Worm (Caenorhabditis elegans): ENCODE measurements around the gene T10D4.7.
A peak's percentile ranks its signal among the peaks of the same experiment; 100 is the strongest.

T10D4.7 gene

ce11 chrII:3117471-3117870 is at the start of gene T10D4.7:
T10D4.7 (plus strand) TSS chrII:3117771.
- TF ChIP-seq dao-5 (tag; optimal IDR thresholded peaks at IDR 0.05) = no peak

ce11 chrII:3067896-3068295 is 49.7 kb upstream of the T10D4.7 start:
- TF ChIP-seq him-1 (tag; optimal IDR thresholded peaks at IDR 0.05) = no peak
- no peak for TF ChIP-seq dao-5 (tag; optimal IDR thresholded peaks at IDR 0.05)
- TF ChIP-seq W03F9.2 (tag; optimal IDR thresholded peaks at IDR 0.05) = no peak

- TF ChIP-seq him-1 (tag; optimal IDR thresholded peaks at IDR 0.05) = no peak
- no peak for TF ChIP-seq dao-5 (tag; optimal IDR thresholded peaks at IDR 0.05)
- no peak for TF ChIP-seq W03F9.2 (tag; optimal IDR thresholded peaks at IDR 0.05)
Observed at ce11 chrII:3068646-3069045, 48.9 kb upstream of the T10D4.7 start.

- TF ChIP-seq dao-5 (tag; optimal IDR thresholded peaks at IDR 0.05) (no peak), W03F9.2 (tag; optimal IDR thresholded peaks at IDR 0.05) (no peak), him-1 (tag; optimal IDR thresholded peaks at IDR 0.05) (no peak)
Observed at ce11 chrII:3070182-3070581, 47.4 kb upstream of the T10D4.7 start.

ce11 chrII:3071012-3071749 is 46.4 kb upstream of the T10D4.7 start, which contains the start of gene Y25C1A.7:
Y25C1A.7 (minus strand) TSS chrII:3071062.
- TF ChIP-seq dao-5 (tag; optimal IDR thresholded peaks at IDR 0.05) (no peak), W03F9.2 (tag; optimal IDR thresholded peaks at IDR 0.05) (no peak), him-1 (tag; optimal IDR thresholded peaks at IDR 0.05) (no peak)

ce11 chrII:3076915-3077314 is 40.7 kb upstream of the T10D4.7 start, which contains the start of gene Y25C1A.8:
Y25C1A.8 (minus strand) TSS chrII:3076959.
- TF ChIP-seq dao-5 (tag; optimal IDR thresholded peaks at IDR 0.05) = no peak
- peak; percentile 79 for TF ChIP-seq W03F9.2 (tag; optimal IDR thresholded peaks at IDR 0.05)
- peak; percentile 70 for TF ChIP-seq him-1 (tag; optimal IDR thresholded peaks at IDR 0.05)

ce11 chrII:3078496-3078895 is 39.1 kb upstream of the T10D4.7 start, which contains the start of gene copb-1:
copb-1 (plus strand) TSS chrII:3078796.
- no peak for TF ChIP-seq him-1 (tag; optimal IDR thresholded peaks at IDR 0.05)
- TF ChIP-seq dao-5 (tag; optimal IDR thresholded peaks at IDR 0.05) = no peak

ce11 chrII:3087134-3087533 is 30.4 kb upstream of the T10D4.7 start:
- TF ChIP-seq him-1 (tag; optimal IDR thresholded peaks at IDR 0.05) (no peak), dao-5 (tag; optimal IDR thresholded peaks at IDR 0.05) (no peak), W03F9.2 (tag; optimal IDR thresholded peaks at IDR 0.05) (no peak)

- TF ChIP-seq him-1 (tag; optimal IDR thresholded peaks at IDR 0.05) (no peak), dao-5 (tag; optimal IDR thresholded peaks at IDR 0.05) (no peak), W03F9.2 (tag; optimal IDR thresholded peaks at IDR 0.05) (no peak)
Observed at ce11 chrII:3091268-3091667, 26.3 kb upstream of the T10D4.7 start, which contains the start of gene srg-21. srg-21 (minus strand) TSS chrII:3091368.

- no peak for TF ChIP-seq him-1 (tag; optimal IDR thresholded peaks at IDR 0.05)
- no peak for TF ChIP-seq W03F9.2 (tag; optimal IDR thresholded peaks at IDR 0.05)
- TF ChIP-seq dao-5 (tag; optimal IDR thresholded peaks at IDR 0.05) = no peak
Observed at ce11 chrII:3093352-3093751, 24.2 kb upstream of the T10D4.7 start, which contains the start of gene srg-22. srg-22 (minus strand) TSS chrII:3093452.

- TF ChIP-seq dao-5 (tag; optimal IDR thresholded peaks at IDR 0.05) = no peak
- TF ChIP-seq him-1 (tag; optimal IDR thresholded peaks at IDR 0.05) = no peak
- no peak for TF ChIP-seq W03F9.2 (tag; optimal IDR thresholded peaks at IDR 0.05)
Observed at ce11 chrII:3096060-3096459, 21.5 kb upstream of the T10D4.7 start, which contains the start of gene srg-23. srg-23 (minus strand) TSS chrII:3096160.

- TF ChIP-seq W03F9.2 (tag; optimal IDR thresholded peaks at IDR 0.05) = no peak
- no peak for TF ChIP-seq dao-5 (tag; optimal IDR thresholded peaks at IDR 0.05)
- TF ChIP-seq him-1 (tag; optimal IDR thresholded peaks at IDR 0.05) = no peak
Observed at ce11 chrII:3096857-3097256, 20.7 kb upstream of the T10D4.7 start, which contains the start of gene Y25C1A.14. Y25C1A.14 (minus strand) TSS chrII:3096957.

- TF ChIP-seq him-1 (tag; optimal IDR thresholded peaks at IDR 0.05) (no peak), dao-5 (tag; optimal IDR thresholded peaks at IDR 0.05) (no peak), W03F9.2 (tag; optimal IDR thresholded peaks at IDR 0.05) (no peak)
Observed at ce11 chrII:3100546-3100945, 17.0 kb upstream of the T10D4.7 start, which contains the start of gene srg-24. srg-24 (minus strand) TSS chrII:3100646.

- TF ChIP-seq W03F9.2 (tag; optimal IDR thresholded peaks at IDR 0.05) (no peak), dao-5 (tag; optimal IDR thresholded peaks at IDR 0.05) (no peak), him-1 (tag; optimal IDR thresholded peaks at IDR 0.05) (no peak)
Observed at ce11 chrII:3102018-3102417, 15.6 kb upstream of the T10D4.7 start, which contains the start of gene clec-121. clec-121 (plus strand) TSS chrII:3102318.

Data from whole organism, L4/young adult.